Fruit fly (Drosophila melanogaster): ENCODE results near the gene CG46270.

CG46270 gene

DNA sequence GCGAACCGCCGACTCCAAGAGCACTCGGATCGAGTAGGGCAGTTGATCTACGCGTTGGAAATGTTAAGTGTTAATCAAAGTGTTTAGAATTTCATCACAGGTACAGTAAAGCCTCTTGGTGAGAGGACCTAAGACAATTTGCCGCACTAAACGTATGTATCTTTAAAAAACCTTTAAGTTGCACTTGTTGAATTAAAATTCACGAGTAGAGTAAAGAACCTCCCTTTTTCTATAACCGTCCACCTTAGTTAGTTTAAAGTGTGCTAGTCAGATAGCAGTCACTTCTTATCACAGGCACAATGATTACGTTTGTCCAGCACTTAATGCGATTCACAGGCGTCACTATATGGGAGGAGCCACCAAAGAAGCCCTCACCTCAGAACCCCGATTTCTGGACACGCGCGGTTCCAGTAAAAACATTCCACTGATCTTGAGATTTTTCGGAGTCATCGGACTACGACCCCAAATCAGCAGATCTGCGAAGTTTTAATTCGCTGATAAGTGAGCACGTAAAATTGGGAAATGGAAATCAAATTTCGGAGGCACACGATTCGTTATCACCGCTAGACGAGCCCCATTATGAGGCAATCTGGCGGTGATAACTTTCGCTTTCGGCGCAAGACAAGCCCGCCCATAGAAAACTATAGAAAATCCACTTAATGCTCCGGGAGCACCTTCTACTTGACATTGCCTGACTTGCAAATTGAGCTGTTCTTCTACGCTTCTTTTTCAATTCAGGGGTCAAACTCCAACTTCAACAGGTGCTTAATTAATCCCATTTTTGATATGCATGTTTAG lies 16.3 kb downstream of the CG46270 start:
- no peak for TF ChIP-seq CTCF (optimal IDR thresholded peaks at IDR 0.05)
- no peak for TF ChIP-seq CG8478 (optimal IDR thresholded peaks at IDR 0.05)

DNA sequence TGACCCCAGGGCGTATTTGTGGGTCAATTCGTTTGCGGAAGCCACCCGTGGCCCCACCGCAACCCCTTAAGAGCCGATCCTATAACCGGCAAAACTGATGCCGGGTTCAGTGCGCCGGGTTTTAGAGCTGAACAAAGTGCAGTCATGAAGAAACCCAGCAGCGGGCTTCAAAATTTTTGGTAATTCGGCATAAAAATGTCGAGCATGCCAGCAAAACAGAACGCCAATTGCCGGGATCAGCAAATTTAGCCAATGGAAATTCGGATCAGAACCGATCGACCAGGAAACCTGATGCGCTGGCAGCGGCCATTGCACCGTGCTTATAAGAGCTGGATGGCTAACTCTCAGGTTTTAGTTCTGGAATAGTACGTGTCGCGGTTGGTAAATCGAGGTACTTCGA lies 20.6 kb downstream of the CG46270 start:
- TF ChIP-seq CTCF (optimal IDR thresholded peaks at IDR 0.05) (no peak), CG8478 (optimal IDR thresholded peaks at IDR 0.05) (no peak)

DNA sequence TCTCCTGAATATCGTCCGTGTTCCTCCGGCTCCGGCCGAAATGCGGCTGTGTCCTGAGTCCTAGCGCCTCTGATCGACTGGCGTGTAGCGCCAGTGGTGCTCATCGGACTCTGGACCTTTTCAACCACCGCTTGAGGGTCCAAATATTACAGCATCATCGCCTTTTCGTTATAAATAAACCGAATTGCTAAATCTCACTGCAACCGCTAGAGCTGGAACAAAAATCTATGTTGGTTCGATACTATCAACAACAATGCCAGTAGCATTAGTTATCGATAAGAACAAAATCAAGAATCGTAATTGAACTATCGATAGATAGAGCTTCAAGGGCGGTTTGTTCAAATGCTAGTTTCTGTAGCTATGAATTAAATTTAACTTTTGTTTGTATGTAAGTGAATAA lies 21.2 kb downstream of the CG46270 start, which contains the start of gene CG6325:
Gene CG6325 (minus strand): TSS at position 220 of the 400 bp plus-strand sequence.
- TF ChIP-seq CG8478 (optimal IDR thresholded peaks at IDR 0.05) (no peak), CTCF (optimal IDR thresholded peaks at IDR 0.05) (no peak)

DNA sequence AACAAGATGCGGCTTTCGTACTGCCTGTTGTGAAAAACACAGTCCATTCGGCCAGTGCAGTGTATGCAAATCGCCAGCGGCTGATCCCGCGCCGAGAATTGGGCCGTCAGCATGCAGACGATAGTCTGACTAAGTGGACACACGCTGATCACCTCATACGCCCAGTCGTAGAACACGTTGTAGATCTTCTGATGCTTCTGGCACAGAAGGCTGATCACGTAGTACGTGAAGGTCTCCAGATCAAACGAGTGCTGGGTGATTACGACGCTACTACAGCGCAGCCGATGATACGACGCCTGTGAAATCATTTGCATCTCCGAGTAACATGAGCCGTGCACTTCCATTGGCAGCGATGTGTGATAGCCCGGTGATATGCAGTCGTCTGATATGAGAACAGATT lies 24.3 kb downstream of the CG46270 start:
- TF ChIP-seq CG8478 (optimal IDR thresholded peaks at IDR 0.05) = no peak
- no peak for TF ChIP-seq CTCF (optimal IDR thresholded peaks at IDR 0.05)

DNA sequence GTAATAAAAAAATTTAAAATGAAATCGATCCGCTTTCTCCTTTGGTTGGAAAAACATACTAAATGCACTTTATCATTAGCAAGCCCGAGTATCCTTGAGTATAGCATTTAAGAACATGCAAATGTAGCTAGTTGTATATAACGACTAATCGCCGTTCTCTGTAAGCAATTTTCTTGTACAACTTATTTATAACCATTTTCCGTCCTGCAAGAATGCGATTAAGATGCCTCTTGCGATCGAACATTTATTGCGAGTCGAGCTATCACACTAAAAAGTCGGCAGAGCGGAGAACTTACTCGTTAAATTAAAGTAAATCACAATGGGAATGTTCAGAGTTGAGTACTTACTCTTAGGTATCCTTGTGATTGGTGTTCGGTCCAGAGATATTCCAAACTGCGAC lies 27.5 kb downstream of the CG46270 start, which contains the start of gene mthl11:
Gene mthl11 (plus strand): TSS at position 301 of the 400 bp plus-strand sequence.
- no peak for TF ChIP-seq CTCF (optimal IDR thresholded peaks at IDR 0.05)

DNA sequence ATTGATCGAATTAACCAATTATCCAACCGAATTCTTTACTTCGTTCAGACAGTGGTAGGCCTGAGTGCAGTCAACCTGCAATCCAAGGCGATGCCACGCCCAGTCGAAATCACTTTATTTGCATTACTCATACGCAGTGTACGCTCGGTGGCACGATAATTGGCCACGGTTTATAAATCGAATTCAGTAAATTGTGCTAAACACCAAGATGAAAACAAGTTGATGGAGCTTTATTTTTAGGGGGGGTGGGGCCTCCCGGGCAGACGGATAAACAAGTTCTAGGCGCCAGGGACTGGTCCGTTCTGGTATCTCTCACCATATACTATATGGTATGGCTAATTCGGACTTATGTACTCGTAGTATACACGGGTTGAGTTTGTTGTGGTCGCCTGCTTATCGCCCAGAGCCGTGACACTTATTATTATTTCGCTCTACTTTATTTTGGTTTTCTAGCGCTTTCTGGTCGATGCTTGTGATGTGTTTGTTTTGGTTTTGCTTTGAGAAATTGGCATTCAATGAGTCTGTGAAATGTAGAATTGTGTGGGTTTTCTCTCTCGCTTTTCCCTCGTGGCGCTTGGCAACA lies 32.9 kb downstream of the CG46270 start:
- TF ChIP-seq CG8478 (optimal IDR thresholded peaks at IDR 0.05) (no peak), CTCF (optimal IDR thresholded peaks at IDR 0.05) (no peak)

DNA sequence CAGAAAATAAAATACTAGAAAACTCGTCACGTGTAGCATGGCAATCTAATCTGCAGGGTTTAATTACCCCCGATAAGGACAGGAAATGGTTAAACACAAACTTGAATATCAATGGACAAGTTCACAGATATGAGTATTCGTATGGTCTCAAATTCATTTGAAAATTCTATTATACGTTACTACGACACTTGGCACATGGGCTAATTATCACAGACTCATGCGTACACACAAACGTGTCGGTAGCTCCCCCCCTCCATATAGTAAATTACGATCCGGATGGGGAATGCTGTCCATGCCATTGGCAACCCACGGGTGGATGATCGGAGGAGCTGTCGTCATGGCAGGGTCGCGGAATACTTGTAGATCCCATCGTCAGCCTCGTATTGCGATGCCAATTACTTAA lies 33.9 kb downstream of the CG46270 start:
- no peak for TF ChIP-seq CG8478 (optimal IDR thresholded peaks at IDR 0.05)

DNA sequence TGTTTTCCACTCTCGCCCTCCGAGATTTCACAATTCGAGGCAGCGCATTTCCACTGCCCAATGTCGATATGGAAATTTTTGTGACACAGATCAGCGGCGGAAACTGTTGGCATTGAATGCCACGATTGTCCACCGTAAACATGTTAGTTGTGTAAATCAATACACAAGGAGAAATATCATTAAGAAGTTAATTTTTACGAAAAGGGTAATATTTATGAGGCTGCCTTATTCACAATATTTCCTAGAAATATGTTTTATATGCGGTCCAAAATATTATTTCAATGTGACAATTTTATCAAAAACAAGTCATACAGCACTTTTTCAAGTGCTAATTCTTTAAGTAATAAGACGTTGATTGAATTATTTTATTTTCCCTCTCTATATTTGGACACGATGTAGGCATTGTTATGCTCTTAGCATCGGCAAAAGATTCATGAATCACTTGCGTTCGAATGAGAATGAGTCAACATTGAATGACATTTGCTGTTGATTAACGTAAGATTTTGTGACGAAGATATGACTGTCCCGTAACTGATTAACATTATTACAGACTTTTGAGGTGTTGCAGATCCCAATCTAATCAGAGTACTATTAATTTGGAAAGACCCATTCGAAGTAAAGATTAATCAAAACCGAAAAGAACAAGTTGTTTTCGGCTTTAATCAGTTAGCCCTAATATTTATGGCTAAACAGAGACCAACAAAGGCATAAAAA lies 34.4 kb downstream of the CG46270 start:
- TF ChIP-seq CG8478 (optimal IDR thresholded peaks at IDR 0.05) = no peak
- TF ChIP-seq CTCF (optimal IDR thresholded peaks at IDR 0.05) = no peak

DNA sequence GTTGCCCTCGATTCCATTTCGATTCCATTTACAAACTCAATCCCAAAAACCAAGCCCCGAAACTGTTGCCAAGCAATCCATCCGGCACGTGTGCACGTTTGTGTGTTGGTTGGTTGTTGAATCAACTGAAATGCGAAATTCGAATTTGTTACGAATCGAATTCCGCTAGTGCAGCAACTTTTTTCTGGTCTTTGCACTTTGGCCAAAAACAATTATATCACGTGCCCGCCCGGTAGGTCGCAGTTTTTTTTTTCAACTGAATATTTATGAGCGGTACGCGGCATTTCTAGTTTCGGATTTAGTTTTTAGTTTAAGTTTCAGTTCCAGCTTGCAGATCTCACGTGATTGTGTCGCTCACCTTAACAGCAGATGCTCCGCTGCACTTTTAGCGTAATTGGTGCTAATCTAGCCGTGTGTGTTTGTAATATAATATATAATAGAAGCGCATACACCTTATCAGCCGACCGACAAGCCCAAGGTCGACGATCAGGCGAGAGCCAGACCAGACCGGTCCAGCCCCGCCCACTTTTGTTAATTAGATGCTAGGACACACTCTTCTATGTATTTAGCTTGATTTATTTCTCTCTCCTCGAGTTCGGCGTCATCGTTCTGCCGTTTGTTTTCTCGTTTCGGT lies 35.1 kb downstream of the CG46270 start:
- TF ChIP-seq CG8478 (optimal IDR thresholded peaks at IDR 0.05) (no peak), CTCF (optimal IDR thresholded peaks at IDR 0.05) (no peak)

DNA sequence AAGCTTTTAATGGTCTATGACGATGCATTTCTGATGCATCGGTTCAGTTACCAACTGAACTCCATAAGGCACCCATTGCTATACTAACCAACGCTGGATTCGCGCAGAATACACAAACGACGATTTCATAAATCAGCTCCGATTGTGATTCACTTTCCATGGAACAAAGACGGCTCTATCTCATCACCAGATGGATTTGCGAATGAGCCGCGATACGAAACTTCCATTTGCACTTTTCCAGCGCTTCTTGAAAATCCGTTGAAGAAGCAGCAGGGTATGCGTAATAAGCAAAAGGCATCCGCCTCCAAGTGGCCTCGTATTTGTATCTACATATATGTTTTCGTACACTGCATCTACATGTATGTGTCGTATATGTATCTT lies 35.7 kb downstream of the CG46270 start:
- TF ChIP-seq CTCF (optimal IDR thresholded peaks at IDR 0.05) (no peak), CG8478 (optimal IDR thresholded peaks at IDR 0.05) (no peak)

DNA sequence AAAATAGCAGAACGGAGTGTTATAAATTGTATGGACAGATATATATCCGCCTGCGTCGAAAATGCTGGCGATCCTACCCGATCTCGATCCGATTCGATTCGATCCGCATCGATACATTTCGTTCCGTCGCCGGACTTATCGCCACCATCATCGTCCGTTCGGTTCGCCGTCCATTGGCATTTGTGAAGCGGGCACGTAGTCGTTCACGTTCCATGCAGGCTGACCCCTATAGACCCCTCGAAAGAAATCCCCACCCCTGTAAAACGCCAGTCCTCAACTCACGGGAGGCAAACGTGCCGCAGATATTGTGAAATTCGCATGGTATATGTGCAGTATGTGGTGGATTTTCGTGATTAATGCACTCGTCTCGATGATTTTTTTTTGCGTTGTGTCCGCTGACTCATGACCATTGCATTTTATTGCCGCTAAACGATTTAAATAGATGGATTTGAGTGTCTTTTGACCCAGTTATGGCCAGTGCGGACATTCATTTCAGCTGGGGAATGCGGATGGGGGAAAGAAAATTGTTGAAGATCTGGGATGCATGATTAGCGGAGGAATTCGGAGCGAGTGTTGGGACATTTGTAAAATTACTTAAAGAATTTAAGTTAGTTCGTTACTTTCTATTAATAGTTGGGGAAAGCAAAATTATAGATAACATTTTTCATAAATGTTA lies 36.2 kb downstream of the CG46270 start:
- TF ChIP-seq CTCF (optimal IDR thresholded peaks at IDR 0.05) (no peak), CG8478 (optimal IDR thresholded peaks at IDR 0.05) (no peak)

DNA sequence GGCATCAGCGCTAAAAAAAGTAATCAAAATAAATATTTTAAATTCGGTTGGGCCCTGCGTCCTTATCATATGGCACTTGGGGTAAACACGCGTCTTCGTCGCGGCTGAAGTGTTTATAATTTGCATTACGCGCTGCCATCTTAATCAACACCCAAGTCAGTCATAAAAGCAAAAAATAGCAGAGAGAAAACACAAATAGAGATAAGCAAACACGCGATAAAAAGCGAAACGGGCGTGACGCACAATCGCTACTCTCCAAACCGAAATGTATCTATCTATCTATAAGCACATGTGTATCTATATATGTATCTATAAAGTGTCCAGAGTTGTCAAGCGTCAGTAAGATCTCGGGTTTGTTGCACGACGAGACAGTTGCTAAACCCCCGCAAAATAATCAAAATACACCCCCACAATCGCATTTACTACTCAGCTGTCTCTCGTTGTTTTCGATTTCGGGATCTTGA lies 37.3 kb downstream of the CG46270 start:
- no peak for TF ChIP-seq CTCF (optimal IDR thresholded peaks at IDR 0.05)
- no peak for TF ChIP-seq CG8478 (optimal IDR thresholded peaks at IDR 0.05)

DNA sequence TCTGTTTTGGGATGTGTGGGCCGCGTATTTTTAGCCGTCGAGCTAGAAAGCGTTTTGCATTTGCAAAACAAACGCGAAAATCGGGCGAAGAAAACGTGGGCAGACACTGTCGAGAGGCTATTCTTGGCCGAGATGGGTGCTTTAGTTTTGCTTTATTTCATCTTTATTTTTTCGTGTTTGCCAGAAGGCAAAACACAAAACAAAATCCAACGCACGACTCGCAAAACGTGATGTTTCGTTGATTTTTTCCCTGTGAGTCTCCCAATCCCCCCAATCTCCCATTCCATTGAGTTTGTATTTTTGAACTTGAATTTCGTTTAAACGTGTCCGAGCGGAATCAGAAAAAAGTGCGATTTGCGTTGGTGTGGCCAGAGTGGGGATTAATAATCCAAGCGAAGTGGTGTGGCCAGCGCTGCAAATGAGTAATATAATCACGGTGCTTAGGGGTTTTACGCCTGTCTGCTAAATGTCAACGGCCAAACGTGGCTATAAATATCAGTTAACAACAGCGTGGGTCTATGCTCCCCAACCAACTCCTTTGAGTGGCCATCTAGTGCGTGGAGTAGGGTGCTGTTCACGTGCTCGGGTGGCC lies 38.3 kb downstream of the CG46270 start:
- TF ChIP-seq CTCF (optimal IDR thresholded peaks at IDR 0.05) = no peak
- no peak for TF ChIP-seq CG8478 (optimal IDR thresholded peaks at IDR 0.05)

DNA sequence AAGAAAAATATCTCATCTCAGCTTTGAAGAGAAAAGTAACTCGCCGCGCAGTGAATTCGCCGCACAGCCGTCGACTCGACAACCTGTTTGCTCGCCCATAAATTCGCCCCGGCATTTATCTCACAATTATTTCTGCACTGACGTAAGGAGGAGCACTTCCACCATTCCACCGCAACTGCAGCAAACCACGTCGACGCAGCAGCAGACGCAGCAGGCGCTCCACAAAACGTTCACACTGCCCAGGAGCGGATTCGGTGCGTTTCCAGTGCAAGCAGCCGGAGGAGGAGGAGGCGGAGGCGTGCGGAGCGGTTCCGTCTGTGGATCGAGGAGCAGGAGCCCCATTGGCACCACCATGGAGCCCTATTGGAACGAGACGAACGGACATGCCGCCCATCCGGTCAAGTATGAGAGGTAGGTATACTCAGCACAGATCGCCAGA lies 39.2 kb downstream of the CG46270 start:
- TF ChIP-seq CG8478 (optimal IDR thresholded peaks at IDR 0.05) = no peak
- TF ChIP-seq CTCF (optimal IDR thresholded peaks at IDR 0.05) = no peak

All from S2 (cell line).